Worm (Caenorhabditis elegans) whole organism, midembryonic: ENCODE results near the gene F37C12.14.

Experiments
- T22C8.4 ChIP-seq: fragments of 200-800 bp; sonication (Bioruptor generic); IDR thresholded peaks from 2 replicates; pipeline ENCODE4 v1.3.6; 2022; ENCODE audit warnings: missing genetic modification characterization, missing compliant biosample characterization
- cog-1 ChIP-seq: sonication (generic microtip); optimal IDR thresholded peaks from 2 replicates; lab custom pipeline; 2016; ENCODE audit warnings: missing genetic modification characterization, missing compliant biosample characterization
- flt-1 ChIP-seq: fragments of 200-800 bp; sonication (Bioruptor generic); IDR thresholded peaks from 2 replicates; pipeline ENCODE4 v1.3.6; 2022; ENCODE audit warnings: missing genetic modification characterization, missing compliant biosample characterization
- klf-2 ChIP-seq: fragments of 200-800 bp; sonication (Bioruptor generic); conservative IDR thresholded peaks from 2 replicates; pipeline ENCODE4 v1.3.6; 2022; ENCODE audit warnings: missing genetic modification reagents, missing genetic modification characterization, missing compliant biosample characterization
- tab-1 ChIP-seq: fragments of 200-800 bp; sonication (Bioruptor generic); IDR thresholded peaks from 2 replicates; pipeline ENCODE4 v1.3.6; 2022; ENCODE audit warnings: missing genetic modification characterization, missing compliant biosample characterization

DNA sequence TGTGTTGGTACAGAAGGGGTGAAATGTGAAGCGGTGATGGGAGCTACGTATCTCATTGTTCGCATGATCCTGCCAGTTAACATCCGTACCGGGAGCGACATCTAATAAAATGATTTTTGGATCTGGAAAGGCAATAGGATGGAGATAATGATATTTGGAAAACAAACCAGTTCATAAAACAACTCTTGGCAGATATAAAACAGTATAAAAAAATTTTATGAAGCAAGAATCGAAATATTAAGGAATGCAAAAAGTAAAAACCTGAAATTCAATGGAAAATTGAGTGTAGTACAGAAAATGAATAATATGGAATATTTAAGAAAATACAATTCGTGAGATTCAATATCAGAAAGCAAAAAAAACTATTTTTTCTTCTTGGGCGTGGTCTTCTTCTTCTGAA is 41.2 kb upstream of the F37C12.14 start, which contains the start of gene hsp-75:
- TF ChIP-seq flt-1 = no peak
- no peak for TF ChIP-seq tab-1 (GFP tag; lab: Robert Waterston, UW)
- TF ChIP-seq klf-2 (GFP tag; lab: Robert Waterston, UW) = no peak
- TF ChIP-seq T22C8.4 (GFP tag; lab: Robert Waterston, UW) = no peak
- TF ChIP-seq cog-1 (tag; lab: Kevin White, UChicago) = no peak
